Fruit fly (Drosophila melanogaster) whole organism, embryonic: ENCODE data around the gene beag.

ENCODE experiments used
- Atf3 ChIP-seq: fragments of 200-800 bp; sonication (Bioruptor generic); optimal IDR thresholded peaks from 3 replicates; lab custom pipeline; 2016; ENCODE audit warnings: missing biosample characterization, missing genetic modification characterization
- B-H2 ChIP-seq: fragments of 200-800 bp; sonication (Bioruptor generic); optimal IDR thresholded peaks from 2 replicates; lab custom pipeline; 2018; ENCODE audit warnings: missing biosample characterization, mild to moderate bottlenecking, missing genetic modification characterization
- Bgb ChIP-seq: fragments of 200-800 bp; sonication (Bioruptor generic); IDR thresholded peaks from 2 replicates; pipeline ENCODE4 v1.3.6; 2022; ENCODE audit warnings: missing biosample characterization, missing genetic modification characterization; ENCODE audit not compliant: partially characterized antibody
- CG10209 ChIP-seq: fragments of 200-800 bp; sonication (Bioruptor generic); optimal IDR thresholded peaks from 3 replicates; lab custom pipeline; 2017; ENCODE audit warnings: missing biosample characterization, mild to moderate bottlenecking, missing genetic modification characterization, missing genetic modification reagents
- CG11504 ChIP-seq: fragments of 200-800 bp; sonication (Bioruptor generic); optimal IDR thresholded peaks from 3 replicates; lab custom pipeline; 2019; ENCODE audit warnings: missing biosample characterization, mild to moderate bottlenecking, missing genetic modification characterization, moderate library complexity
- CG12744 ChIP-seq: fragments of 200-800 bp; sonication (Bioruptor generic); optimal IDR thresholded peaks from 2 replicates; lab custom pipeline; 2016; ENCODE audit warnings: missing biosample characterization, missing genetic modification characterization
- CG12769 ChIP-seq: fragments of 200-800 bp; sonication (Bioruptor generic); optimal IDR thresholded peaks from 2 replicates; lab custom pipeline; 2019; ENCODE audit warnings: missing biosample characterization, mild to moderate bottlenecking, missing genetic modification characterization, moderate library complexity
- CG12942 ChIP-seq: fragments of 200-800 bp; sonication (Bioruptor generic); optimal IDR thresholded peaks from 3 replicates; lab custom pipeline; 2016; ENCODE audit warnings: missing biosample characterization, missing genetic modification characterization
- CG15073 ChIP-seq: fragments of 200-800 bp; sonication (Bioruptor generic); optimal IDR thresholded peaks from 2 replicates; lab custom pipeline; 2016; ENCODE audit warnings: missing biosample characterization, missing genetic modification characterization
- CG17385 ChIP-seq: fragments of 200-800 bp; sonication (Bioruptor generic); optimal IDR thresholded peaks from 3 replicates; lab custom pipeline; 2018; ENCODE audit warnings: missing biosample characterization, mild to moderate bottlenecking, missing genetic modification characterization
- CG18011 ChIP-seq: fragments of 200-800 bp; sonication (Bioruptor generic); optimal IDR thresholded peaks from 2 replicates; lab custom pipeline; 2017; ENCODE audit warnings: missing biosample characterization, missing genetic modification characterization, mild to moderate bottlenecking, moderate library complexity, missing genotype
- CG4707 ChIP-seq: fragments of 200-800 bp; sonication (Bioruptor generic); optimal IDR thresholded peaks from 2 replicates; lab custom pipeline; 2018; ENCODE audit warnings: missing biosample characterization, mild to moderate bottlenecking, missing genetic modification characterization, moderate library complexity
- CG5180 ChIP-seq: fragments of 200-800 bp; sonication (Bioruptor generic); optimal IDR thresholded peaks from 3 replicates; lab custom pipeline; 2017; ENCODE audit warnings: missing biosample characterization, missing genetic modification characterization, mild to moderate bottlenecking, moderate library complexity, missing genetic modification reagents
- CG6654 ChIP-seq: fragments of 200-800 bp; sonication (Bioruptor generic); optimal IDR thresholded peaks from 2 replicates; lab custom pipeline; 2017; ENCODE audit warnings: missing biosample characterization, mild to moderate bottlenecking, missing genetic modification characterization
- CG9215 ChIP-seq: fragments of 200-800 bp; sonication (Bioruptor generic); IDR thresholded peaks from 2 replicates; pipeline ENCODE4 v1.3.6; 2022; ENCODE audit warnings: missing biosample characterization, missing genetic modification characterization
- CG9817 ChIP-seq: fragments of 200-800 bp; sonication (Bioruptor generic); optimal IDR thresholded peaks from 2 replicates; lab custom pipeline; 2018; ENCODE audit warnings: missing biosample characterization, mild to moderate bottlenecking, missing genetic modification characterization, moderate library complexity
- CTCF ChIP-seq: fragments of 200-800 bp; sonication (Bioruptor generic); optimal IDR thresholded peaks from 2 replicates; lab custom pipeline; 2017; ENCODE audit warnings: missing biosample characterization, mild to moderate bottlenecking, missing genetic modification characterization, moderate library complexity
- Dad ChIP-seq: fragments of 200-800 bp; sonication (Bioruptor generic); optimal IDR thresholded peaks from 3 replicates; lab custom pipeline; 2016; ENCODE audit warnings: missing biosample characterization, missing genetic modification characterization
- Dp ChIP-seq: fragments of 200-800 bp; sonication (Bioruptor generic); optimal IDR thresholded peaks from 2 replicates; lab custom pipeline; 2018; ENCODE audit warnings: missing biosample characterization, mild to moderate bottlenecking, missing genetic modification characterization, moderate library complexity
- Fer1 ChIP-seq: fragments of 200-800 bp; sonication (Bioruptor generic); optimal IDR thresholded peaks from 2 replicates; lab custom pipeline; 2017; ENCODE audit warnings: missing biosample characterization, mild to moderate bottlenecking, missing genetic modification characterization
- Gsc ChIP-seq: fragments of 200-800 bp; sonication (Bioruptor generic); IDR thresholded peaks from 2 replicates; pipeline ENCODE4 v1.3.6; 2022; ENCODE audit warnings: missing biosample characterization, missing genetic modification characterization
- Gug ChIP-seq: fragments of 200-800 bp; sonication (Bioruptor generic); IDR thresholded peaks from 4 replicates; pipeline ENCODE4 v1.3.6; 2022; ENCODE audit warnings: missing biosample characterization, missing genetic modification characterization
- HLH3B ChIP-seq: fragments of 200-800 bp; sonication (Bioruptor generic); IDR thresholded peaks from 2 replicates; pipeline ENCODE4 v1.3.6; 2022; ENCODE audit warnings: missing biosample characterization, missing genetic modification characterization
- HLH54F ChIP-seq: fragments of 200-800 bp; sonication (Bioruptor generic); optimal IDR thresholded peaks from 3 replicates; lab custom pipeline; 2016; ENCODE audit warnings: missing biosample characterization, missing genetic modification characterization
- HLHmδ ChIP-seq: fragments of 200-800 bp; sonication (Bioruptor generic); optimal IDR thresholded peaks from 2 replicates; lab custom pipeline; 2018; ENCODE audit warnings: missing biosample characterization, mild to moderate bottlenecking, missing genetic modification characterization, moderate library complexity
- Hr3 ChIP-seq: fragments of 200-800 bp; sonication (Bioruptor generic); optimal IDR thresholded peaks from 3 replicates; lab custom pipeline; 2016; ENCODE audit warnings: missing biosample characterization, missing genetic modification characterization
- Med ChIP-seq: fragments of 200-800 bp; sonication (Bioruptor generic); peaks from one replicate; lab custom pipeline; 2016; ENCODE audit warnings: missing biosample characterization, missing genetic modification characterization, mild to moderate bottlenecking, inconsistent platforms, moderate library complexity
- Mrtf ChIP-seq: fragments of 200-800 bp; sonication (Bioruptor generic); IDR thresholded peaks from 3 replicates; pipeline ENCODE4 v1.3.6; 2022; ENCODE audit warnings: missing biosample characterization, missing genetic modification characterization
- NC2β ChIP-seq: fragments of 200-800 bp; sonication (Bioruptor generic); optimal IDR thresholded peaks from 2 replicates; lab custom pipeline; 2016; ENCODE audit warnings: missing biosample characterization, missing genetic modification characterization
- Tbp ChIP-seq: fragments of >200 bp; optimal IDR thresholded peaks from 2 replicates; lab custom pipeline; 2018; ENCODE audit warnings: missing biosample characterization, missing genetic modification characterization
- ara ChIP-seq: fragments of 200-800 bp; sonication (Bioruptor generic); IDR thresholded peaks from 2 replicates; pipeline ENCODE4 v1.3.6; 2022; ENCODE audit warnings: missing biosample characterization, missing genetic modification characterization
- bsh ChIP-seq, 2 experiments: fragments of 200-800 bp; sonication (Bioruptor generic); optimal IDR thresholded peaks; 2 replicates each; lab custom pipeline; 2017 to 2018; ENCODE audit warnings: mild to moderate bottlenecking in 2 of 2, missing biosample characterization in 2 of 2, missing genetic modification characterization in 2 of 2, moderate library complexity in 1 of 2
- btn ChIP-seq: fragments of 200-800 bp; sonication (Bioruptor generic); optimal IDR thresholded peaks from 2 replicates; lab custom pipeline; 2016; ENCODE audit warnings: missing biosample characterization, missing genetic modification characterization
- cato ChIP-seq: fragments of 200-800 bp; sonication (Bioruptor generic); optimal IDR thresholded peaks from 2 replicates; lab custom pipeline; 2016; ENCODE audit warnings: missing biosample characterization, missing genetic modification characterization, borderline replicate concordance
- dimm ChIP-seq: fragments of 200-800 bp; sonication (Bioruptor generic); IDR thresholded peaks from 2 replicates; pipeline ENCODE4 v1.3.6; 2022; ENCODE audit warnings: missing biosample characterization, missing genetic modification characterization
- eyg ChIP-seq: fragments of 200-800 bp; sonication (Bioruptor generic); optimal IDR thresholded peaks from 3 replicates; lab custom pipeline; 2016; ENCODE audit warnings: missing biosample characterization, missing genetic modification characterization
- fu2 ChIP-seq: fragments of 200-800 bp; sonication (Bioruptor generic); optimal IDR thresholded peaks from 2 replicates; lab custom pipeline; 2016; ENCODE audit warnings: missing biosample characterization, missing genetic modification characterization
- gsb-n ChIP-seq: fragments of 200-800 bp; sonication (Bioruptor generic); optimal IDR thresholded peaks from 3 replicates; lab custom pipeline; 2018; ENCODE audit warnings: missing biosample characterization, mild to moderate bottlenecking, missing genetic modification characterization
- insv ChIP-seq, 2 experiments: fragments of 200-800 bp; sonication (Bioruptor generic); optimal IDR thresholded peaks; 3 replicates each; lab custom pipeline; 2016 to 2018; ENCODE audit warnings: missing biosample characterization in 2 of 2, missing genetic modification characterization in 2 of 2
- klu ChIP-seq: fragments of 200-800 bp; sonication (Bioruptor generic); IDR thresholded peaks from 2 replicates; pipeline ENCODE4 v1.3.6; 2022; ENCODE audit warnings: missing biosample characterization, missing genetic modification characterization
- lbe ChIP-seq: fragments of 200-800 bp; sonication (Bioruptor generic); optimal IDR thresholded peaks from 2 replicates; lab custom pipeline; 2016; ENCODE audit warnings: missing biosample characterization, mild to moderate bottlenecking, missing genetic modification characterization
- maf-S ChIP-seq: fragments of 200-800 bp; sonication (Bioruptor generic); optimal IDR thresholded peaks from 2 replicates; lab custom pipeline; 2016; ENCODE audit warnings: missing biosample characterization, missing genetic modification characterization
- oc ChIP-seq: fragments of 200-800 bp; sonication (Bioruptor generic); optimal IDR thresholded peaks from 2 replicates; lab custom pipeline; 2018; ENCODE audit warnings: missing biosample characterization, mild to moderate bottlenecking, missing genetic modification characterization, moderate library complexity
- ro ChIP-seq: fragments of 200-800 bp; sonication (Bioruptor generic); IDR thresholded peaks from 2 replicates; pipeline ENCODE4 v1.3.6; 2022; ENCODE audit warnings: missing biosample characterization, missing genetic modification characterization
- salm ChIP-seq: fragments of 200-800 bp; sonication (Bioruptor generic); optimal IDR thresholded peaks from 2 replicates; lab custom pipeline; 2018; ENCODE audit warnings: missing biosample characterization, mild to moderate bottlenecking, missing genetic modification characterization
- slou ChIP-seq: fragments of 200-800 bp; sonication (Bioruptor generic); optimal IDR thresholded peaks from 3 replicates; lab custom pipeline; 2016; ENCODE audit warnings: missing biosample characterization, missing genetic modification characterization
- tin ChIP-seq: fragments of 200-800 bp; sonication (Bioruptor generic); optimal IDR thresholded peaks from 3 replicates; lab custom pipeline; 2016; ENCODE audit warnings: missing biosample characterization, missing genetic modification characterization
- tll ChIP-seq, 2 experiments: fragments of 200-800 bp in 1 of 2; fragments of >200 bp in 1 of 2; sonication (Bioruptor generic) in 1 of 2; optimal IDR thresholded peaks; 2 replicates each; lab custom pipeline; 2017 to 2019; ENCODE audit warnings: missing biosample characterization in 2 of 2, missing genetic modification characterization in 2 of 2, mild to moderate bottlenecking in 1 of 2, moderate library complexity in 1 of 2
- trem ChIP-seq: fragments of 200-800 bp; optimal IDR thresholded peaks from 3 replicates; lab custom pipeline; 2019; ENCODE audit warnings: missing biosample characterization, mild to moderate bottlenecking, missing genetic modification characterization, moderate library complexity

The beag gene

DNA sequence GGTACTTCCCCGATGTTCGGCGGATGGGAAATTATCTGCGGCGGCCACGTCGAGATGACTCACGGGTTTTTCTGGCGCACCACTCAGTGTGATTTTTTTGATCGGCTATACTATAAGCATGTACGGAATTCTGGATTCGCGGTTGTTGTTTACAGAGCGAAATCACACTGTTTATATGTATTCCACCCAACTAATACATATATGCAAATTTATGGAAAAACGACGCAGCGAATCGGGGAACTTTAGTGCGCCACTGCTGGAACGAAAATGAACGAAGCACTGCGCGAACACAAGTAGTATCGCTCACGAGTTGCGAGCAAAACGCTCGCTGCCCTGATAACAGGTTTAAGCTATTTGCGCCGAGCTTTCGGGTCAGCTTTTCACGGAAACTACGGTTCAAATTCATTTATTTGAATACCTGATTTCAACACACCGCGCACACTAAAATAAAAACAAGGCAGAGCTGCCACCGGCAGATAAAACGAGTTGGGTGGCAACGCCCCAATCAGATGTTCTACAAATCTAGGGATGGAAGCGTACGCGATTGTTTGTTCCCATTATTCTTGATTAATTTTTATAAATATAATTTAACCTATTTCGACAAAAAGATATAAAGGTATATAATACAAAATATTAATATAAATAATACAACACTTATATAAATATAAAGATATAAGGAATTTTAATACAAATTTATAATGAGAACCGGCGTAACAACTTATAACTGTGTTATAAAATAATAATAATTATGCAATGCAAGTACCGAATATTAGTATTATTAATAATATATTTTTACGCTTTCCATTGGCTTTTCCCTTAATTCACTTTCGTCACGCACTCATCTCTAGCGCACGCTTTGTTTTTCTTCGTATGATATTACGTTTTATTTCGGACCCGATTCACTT lies 17.1 kb downstream of the beag start, which contains the start of gene Rel (continued):
- TF ChIP-seq tll (GFP tag; optimal IDR thresholded peaks at IDR 0.05; lab: Kevin White, UChicago), result no peak
- peak; percentile 23 for TF ChIP-seq slou
- TF ChIP-seq CG10209 (GFP tag; lab: Kevin White, UChicago), result peak; percentile 74
- TF ChIP-seq Bgb (GFP tag; lab: Robert Waterston, UW), result no peak
- no peak for TF ChIP-seq maf-S (GFP tag; lab: Kevin White, UChicago)
- no peak for TF ChIP-seq klu
- TF ChIP-seq HLH54F (GFP tag; lab: Kevin White, UChicago), result no peak
- peak; percentile 77 for TF ChIP-seq trem (tag; lab: Kevin White, UChicago)
- TF ChIP-seq Atf3 (GFP tag; lab: Kevin White, UChicago), result no peak
- no peak for TF ChIP-seq dimm
- peak; percentile 51 for TF ChIP-seq CTCF (GFP tag; lab: Kevin White, UChicago)
- peak; percentile 99 for TF ChIP-seq CG12769 (tag; lab: Kevin White, UChicago)
- no peak for TF ChIP-seq CG5180 (GFP tag; lab: Kevin White, UChicago)
- peak; percentile 70 for TF ChIP-seq lbe (GFP tag; lab: Kevin White, UChicago)
- peak; percentile 88 for TF ChIP-seq Dp (GFP tag; lab: Kevin White, UChicago)
- no peak for TF ChIP-seq fu2 (GFP tag; lab: Kevin White, UChicago)
- peak; percentile 41 for TF ChIP-seq Fer1 (GFP tag; lab: Kevin White, UChicago)
- TF ChIP-seq CG4707 (GFP tag; lab: Kevin White, UChicago), result no peak
- peak; percentile 72 for TF ChIP-seq gsb-n (tag; lab: Kevin White, UChicago)
- peak; percentile 57 for TF ChIP-seq CG17385 (GFP tag; lab: Kevin White, UChicago)
- TF ChIP-seq Tbp (GFP tag; lab: Kevin White, UChicago), result no peak
- TF ChIP-seq HLHmδ (GFP tag; lab: Kevin White, UChicago), result no peak
- TF ChIP-seq ara (GFP tag; lab: Robert Waterston, UW), result no peak
- TF ChIP-seq oc (tag; lab: Kevin White, UChicago), result peak; percentile 45
- no peak for TF ChIP-seq CG9215 (GFP tag; lab: Robert Waterston, UW)
- no peak for TF ChIP-seq ro
- peak; percentile 26 for TF ChIP-seq CG6654
- TF ChIP-seq Gsc (GFP tag; lab: Robert Waterston, UW), result no peak
- peak; percentile 75 for TF ChIP-seq B-H2 (GFP tag; lab: Kevin White, UChicago)
- TF ChIP-seq CG15073, result no peak
- no peak for TF ChIP-seq Mrtf (GFP tag; lab: Robert Waterston, UW)
- peak; percentile 51 for TF ChIP-seq CG9817
- TF ChIP-seq cato (GFP tag; lab: Kevin White, UChicago), result peak; percentile 36
- no peak for TF ChIP-seq CG18011 (GFP tag; lab: Kevin White, UChicago)
- no peak for TF ChIP-seq CG12744 (GFP tag; lab: Kevin White, UChicago)
- TF ChIP-seq tin, result peak; percentile 63
- TF ChIP-seq NC2β, result peak; percentile 22
- peak; percentile 88 for TF ChIP-seq Med (GFP tag; lab: Kevin White, UChicago)
- TF ChIP-seq eyg (GFP tag; lab: Kevin White, UChicago), result peak; percentile 13
- TF ChIP-seq CG11504 (tag; lab: Kevin White, UChicago), result peak; percentile 82
- TF ChIP-seq CG12942, result peak; percentile 31
- peak in 1 of 2 experiments; percentile 62 for TF ChIP-seq bsh (GFP tag; optimal IDR thresholded peaks at IDR 0.05; lab: Kevin White, UChicago)
- TF ChIP-seq Dad, result no peak
- TF ChIP-seq insv (GFP tag; optimal IDR thresholded peaks at IDR 0.05; lab: Kevin White, UChicago), result peak in 1 of 2 experiments; percentile 35
- no peak for TF ChIP-seq HLH3B (GFP tag; lab: Robert Waterston, UW)
- TF ChIP-seq Hr3, result peak; percentile 75
- peak; percentile 54 for TF ChIP-seq salm (tag; lab: Kevin White, UChicago)
- no peak; the same call in 3 of the 4 replicates for TF ChIP-seq Gug
- peak; percentile 37 for TF ChIP-seq btn (GFP tag; lab: Kevin White, UChicago)
